Fruit fly (Drosophila melanogaster): Measurements from ENCODE around the gene CG33268.

Gene CG33268

dm6 chr3L:11591131-11591530 is at the start of gene CG33268:
TSS of gene CG33268 (minus strand) at chr3L:11591231.
- no peak for TF ChIP-seq pan (optimal IDR thresholded peaks at IDR 0.05)
- no peak for TF ChIP-seq Mio (GFP tag; optimal IDR thresholded peaks at IDR 0.05)
- no peak for TF ChIP-seq Dif (GFP tag; optimal IDR thresholded peaks at IDR 0.05; ENCODE audit: partially characterized antibody)
- TF ChIP-seq brk (GFP tag; optimal IDR thresholded peaks at IDR 0.05) = no peak
- TF ChIP-seq Abd-B (GFP tag; optimal IDR thresholded peaks at IDR 0.05) = no peak
- TF ChIP-seq foxo (GFP tag; optimal IDR thresholded peaks at IDR 0.05) = no peak
- no peak for TF ChIP-seq ey (GFP tag; optimal IDR thresholded peaks at IDR 0.05)
- TF ChIP-seq sv (GFP tag; optimal IDR thresholded peaks at IDR 0.05) = no peak
- no peak for TF ChIP-seq Rel (GFP tag; optimal IDR thresholded peaks at IDR 0.05)
- no peak for TF ChIP-seq Rel (tag; optimal IDR thresholded peaks at IDR 0.05)
- no peak for TF ChIP-seq dl (GFP tag; optimal IDR thresholded peaks at IDR 0.05; ENCODE audit: insufficient read depth in 1 of 2, partially characterized antibody in 2 of 2)
- no peak for TF ChIP-seq h (GFP tag; optimal IDR thresholded peaks at IDR 0.05)
- no peak for TF ChIP-seq fru (GFP tag; optimal IDR thresholded peaks at IDR 0.05)
- TF ChIP-seq HLH106 (tag; optimal IDR thresholded peaks at IDR 0.05) = no peak
- no peak for TF ChIP-seq dsf (GFP tag; optimal IDR thresholded peaks at IDR 0.05; ENCODE audit: borderline replicate concordance)

- no peak for TF ChIP-seq CrebA (GFP tag; optimal IDR thresholded peaks at IDR 0.05; ENCODE audit: borderline replicate concordance)
- no peak for TF ChIP-seq usp (GFP tag; optimal IDR thresholded peaks at IDR 0.05)
These were observed 45.8 kb upstream of the CG33268 start for dm6 chr3L:11636829-11637228.

dm6 chr3L:11634551-11634950 is 43.5 kb upstream of the CG33268 start:
- TF ChIP-seq N (GFP tag; optimal IDR thresholded peaks at IDR 0.05) = no peak
- no peak for TF ChIP-seq rgr (GFP tag; optimal IDR thresholded peaks at IDR 0.05)
- no peak for TF ChIP-seq Hnf4 (GFP tag; optimal IDR thresholded peaks at IDR 0.05)
- no peak for TF ChIP-seq CG9705 (GFP tag; optimal IDR thresholded peaks at IDR 0.05)

dm6 chr3L:11631092-11631491 is 40.1 kb upstream of the CG33268 start, which contains the start of gene CG32091:
TSS of gene CG32091 (plus strand) at chr3L:11631392.
- TF ChIP-seq Jra (GFP tag; optimal IDR thresholded peaks at IDR 0.05) (no peak), sv (GFP tag; optimal IDR thresholded peaks at IDR 0.05) (no peak), Rel (GFP tag; optimal IDR thresholded peaks at IDR 0.05) (no peak), Rel (tag; optimal IDR thresholded peaks at IDR 0.05) (peak; percentile 41), tai (GFP tag; optimal IDR thresholded peaks at IDR 0.05) (no peak), Mio (GFP tag; optimal IDR thresholded peaks at IDR 0.05) (no peak), fru (GFP tag; optimal IDR thresholded peaks at IDR 0.05) (no peak), Vsx2 (GFP tag; optimal IDR thresholded peaks at IDR 0.05; ENCODE audit: partially characterized antibody) (no peak)

dm6 chr3L:11630684-11631083 is 39.7 kb upstream of the CG33268 start:
- TF ChIP-seq OdsH (GFP tag; optimal IDR thresholded peaks at IDR 0.05) (no peak), lola (GFP tag; optimal IDR thresholded peaks at IDR 0.05) (no peak), CG32264 (GFP tag; optimal IDR thresholded peaks at IDR 0.05) (no peak), ey (GFP tag; optimal IDR thresholded peaks at IDR 0.05) (no peak), Hnf4 (GFP tag; optimal IDR thresholded peaks at IDR 0.05) (peak; percentile 37), Jra (GFP tag; optimal IDR thresholded peaks at IDR 0.05) (peak; percentile 6), Sp1 (GFP tag; optimal IDR thresholded peaks at IDR 0.05) (no peak), GATAd (GFP tag; optimal IDR thresholded peaks at IDR 0.05) (no peak), fru (GFP tag; optimal IDR thresholded peaks at IDR 0.05) (no peak), dmrt93B (GFP tag; optimal IDR thresholded peaks at IDR 0.05) (no peak), dsf (GFP tag; optimal IDR thresholded peaks at IDR 0.05; ENCODE audit: borderline replicate concordance) (peak; percentile 1), brk (GFP tag; optimal IDR thresholded peaks at IDR 0.05) (peak; percentile 1), foxo (GFP tag; optimal IDR thresholded peaks at IDR 0.05) (peak in 1 of 2 experiments; percentile 4), Dfd (GFP tag; optimal IDR thresholded peaks at IDR 0.05) (no peak), tai (GFP tag; optimal IDR thresholded peaks at IDR 0.05) (peak; percentile 40), CG9705 (GFP tag; optimal IDR thresholded peaks at IDR 0.05) (no peak)

Measured in whole organism, wandering third instar larva.